Worm (Caenorhabditis elegans) whole organism, late embryonic: ENCODE measurements around the gene W08F4.1.

Experiments used
- C08G9.2 ChIP-seq: sonication (generic microtip); optimal IDR thresholded peaks from 2 replicates; lab custom pipeline; 2016; ENCODE audit warnings: mild to moderate bottlenecking, missing genetic modification characterization, moderate library complexity, missing compliant biosample characterization
- C38D4.7 ChIP-seq: fragments of 200-800 bp; sonication (Bioruptor generic); optimal IDR thresholded peaks from 2 replicates; lab custom pipeline; 2018; ENCODE audit warnings: mild to moderate bottlenecking, missing genetic modification characterization, moderate library complexity, missing compliant biosample characterization
- F13H6.1 ChIP-seq: sonication (generic microtip); optimal IDR thresholded peaks from 2 replicates; lab custom pipeline; 2016; ENCODE audit warnings: missing genetic modification characterization, missing compliant biosample characterization
- K02D7.2 ChIP-seq: sonication (generic microtip); optimal IDR thresholded peaks from 2 replicates; lab custom pipeline; 2017; ENCODE audit warnings: mild to moderate bottlenecking, missing genetic modification characterization, missing compliant biosample characterization
- K09A11.1 ChIP-seq: sonication (generic microtip); optimal IDR thresholded peaks from 2 replicates; lab custom pipeline; 2017; ENCODE audit warnings: antibody characterized with exemption, mild to moderate bottlenecking, missing genetic modification characterization, missing compliant biosample characterization; ENCODE audit not compliant: insufficient read depth
- T23F11.4 ChIP-seq: fragments of 200-800 bp; sonication (Bioruptor generic); optimal IDR thresholded peaks from 2 replicates; lab custom pipeline; 2018; ENCODE audit warnings: mild to moderate bottlenecking, missing genetic modification characterization, missing compliant biosample characterization
- ahr-1 ChIP-seq: sonication (generic microtip); optimal IDR thresholded peaks from 2 replicates; lab custom pipeline; 2016; ENCODE audit warnings: missing genetic modification characterization, missing compliant biosample characterization
- ceh-14 ChIP-seq: sonication (generic microtip); optimal IDR thresholded peaks from 2 replicates; lab custom pipeline; 2016; ENCODE audit warnings: missing genotype, missing genetic modification characterization, missing compliant biosample characterization
- ceh-2 ChIP-seq: sonication (generic microtip); optimal IDR thresholded peaks from 2 replicates; lab custom pipeline; 2016; ENCODE audit warnings: missing genotype, missing genetic modification characterization, missing compliant biosample characterization
- ceh-24 ChIP-seq: sonication (generic microtip); optimal IDR thresholded peaks from 2 replicates; lab custom pipeline; 2016; ENCODE audit warnings: mild to moderate bottlenecking, missing genetic modification characterization, missing compliant biosample characterization
- ceh-30 ChIP-seq: fragments of 150-350 bp; optimal IDR thresholded peaks from 2 replicates; lab custom pipeline; 2014; ENCODE audit warnings: missing biosample characterization, missing genetic modification characterization
- ceh-34 ChIP-seq: sonication (generic microtip); optimal IDR thresholded peaks from 2 replicates; lab custom pipeline; 2016; ENCODE audit warnings: mild to moderate bottlenecking, missing genetic modification characterization, missing compliant biosample characterization
- ceh-45 ChIP-seq: fragments of 200-800 bp; sonication (Bioruptor generic); IDR thresholded peaks from 2 replicates; pipeline ENCODE4 v1.3.6; 2022; ENCODE audit warnings: missing genetic modification reagents, missing genetic modification characterization, missing compliant biosample characterization
- ceh-48 ChIP-seq: sonication (generic microtip); optimal IDR thresholded peaks from 2 replicates; lab custom pipeline; 2016; ENCODE audit warnings: missing genetic modification characterization, inconsistent platforms, missing compliant biosample characterization
- ceh-6 ChIP-seq: fragments of 200-800 bp; sonication (Bioruptor generic); optimal IDR thresholded peaks from 2 replicates; lab custom pipeline; 2018; ENCODE audit warnings: mild to moderate bottlenecking, missing genetic modification characterization, missing compliant biosample characterization
- ceh-9 ChIP-seq: sonication (generic microtip); optimal IDR thresholded peaks from 2 replicates; lab custom pipeline; 2016; ENCODE audit warnings: mild to moderate bottlenecking, missing genetic modification characterization, inconsistent platforms, missing compliant biosample characterization
- dve-1 ChIP-seq: sonication (generic microtip); optimal IDR thresholded peaks from 2 replicates; lab custom pipeline; 2017; ENCODE audit warnings: antibody characterized with exemption, mild to moderate bottlenecking, missing genetic modification characterization, missing compliant biosample characterization
- elt-2 ChIP-seq: sonication (generic microtip); optimal IDR thresholded peaks from 2 replicates; lab custom pipeline; 2016; ENCODE audit warnings: missing genetic modification reagents, missing genetic modification characterization, missing compliant biosample characterization
- eyg-1 ChIP-seq: sonication (generic microtip); optimal IDR thresholded peaks from 2 replicates; lab custom pipeline; 2016; ENCODE audit warnings: missing genotype, missing genetic modification characterization, missing compliant biosample characterization
- fax-1 ChIP-seq: sonication (generic microtip); optimal IDR thresholded peaks from 2 replicates; lab custom pipeline; 2016; ENCODE audit warnings: missing genotype, missing genetic modification characterization, missing compliant biosample characterization
- fkh-10 ChIP-seq: fragments of 150-350 bp; optimal IDR thresholded peaks from 2 replicates; lab custom pipeline; 2014; ENCODE audit warnings: missing biosample characterization, missing genetic modification reagents, missing genetic modification characterization
- fkh-6 ChIP-seq: sonication (generic microtip); optimal IDR thresholded peaks from 2 replicates; lab custom pipeline; 2016; ENCODE audit warnings: missing genetic modification characterization, missing compliant biosample characterization
- hlh-13 ChIP-seq: fragments of 200-800 bp; sonication (Bioruptor generic); optimal IDR thresholded peaks from 2 replicates; lab custom pipeline; 2018; ENCODE audit warnings: mild to moderate bottlenecking, missing genetic modification characterization, missing compliant biosample characterization
- hlh-6 ChIP-seq: sonication (generic microtip); optimal IDR thresholded peaks from 2 replicates; lab custom pipeline; 2016; ENCODE audit warnings: missing genotype, missing genetic modification characterization, missing compliant biosample characterization
- npax-4 ChIP-seq: sonication (generic microtip); optimal IDR thresholded peaks from 2 replicates; lab custom pipeline; 2016; ENCODE audit warnings: missing genetic modification characterization, missing compliant biosample characterization
- pag-3 ChIP-seq: sonication (generic microtip); optimal IDR thresholded peaks from 2 replicates; lab custom pipeline; 2016; ENCODE audit warnings: missing compliant biosample characterization, missing genetic modification characterization, borderline replicate concordance
- pat-9 ChIP-seq: fragments of 200-800 bp; sonication (Bioruptor generic); optimal IDR thresholded peaks from 2 replicates; lab custom pipeline; 2018; ENCODE audit warnings: mild to moderate bottlenecking, missing genetic modification characterization, moderate library complexity, missing compliant biosample characterization
- pha-4 ChIP-seq: fragments of 150-350 bp; optimal IDR thresholded peaks from 2 replicates; lab custom pipeline; 2018; ENCODE audit warnings: missing biosample characterization, missing genetic modification reagents, missing genetic modification characterization
- pqm-1 ChIP-seq: sonication (generic microtip); optimal IDR thresholded peaks from 2 replicates; lab custom pipeline; 2016; ENCODE audit warnings: missing genetic modification characterization, missing compliant biosample characterization
- rnt-1 ChIP-seq: sonication (generic microtip); optimal IDR thresholded peaks from 2 replicates; lab custom pipeline; 2016; ENCODE audit warnings: missing genetic modification characterization, missing compliant biosample characterization
- tbx-2 ChIP-seq: sonication (generic microtip); optimal IDR thresholded peaks from 2 replicates; lab custom pipeline; 2016; ENCODE audit warnings: missing genetic modification characterization, missing compliant biosample characterization
- unc-42 ChIP-seq: sonication (generic microtip); optimal IDR thresholded peaks from 2 replicates; lab custom pipeline; 2016; ENCODE audit warnings: missing genotype, missing genetic modification characterization, missing compliant biosample characterization
- unc-55 ChIP-seq: sonication (generic microtip); optimal IDR thresholded peaks from 2 replicates; lab custom pipeline; 2017; ENCODE audit warnings: missing biosample characterization, missing genetic modification reagents, missing genetic modification characterization
- unc-86 ChIP-seq: sonication (generic microtip); optimal IDR thresholded peaks from 2 replicates; lab custom pipeline; 2016; ENCODE audit warnings: missing genetic modification characterization, missing compliant biosample characterization

Gene W08F4.1

DNA sequence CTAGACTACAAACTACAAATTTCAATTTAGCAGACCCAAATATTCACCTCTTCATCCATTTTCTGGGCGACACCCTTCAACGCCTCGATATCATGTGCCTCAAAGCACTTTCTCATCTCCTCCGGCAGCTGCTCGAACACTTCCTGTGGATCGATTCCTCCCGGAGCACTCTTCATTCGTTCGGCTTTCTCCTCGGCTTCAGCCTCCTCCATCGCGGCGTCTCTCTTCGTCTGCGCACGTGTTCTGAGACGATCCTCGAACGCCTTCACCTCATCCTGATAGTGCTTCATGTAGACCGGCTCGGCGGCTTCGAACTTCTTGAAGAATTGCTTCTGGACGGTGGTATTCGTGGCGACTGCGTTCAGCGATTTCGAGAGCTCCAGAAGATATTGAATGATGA, 14.5 kb upstream of the W08F4.1 start:
- TF ChIP-seq ceh-2 (tag; lab: Kevin White, UChicago) (no peak), fkh-10 (GFP tag; lab: Kevin White, UChicago) (no peak), ceh-30 (tag; lab: Kevin White, UChicago) (no peak), unc-42 (tag; lab: Kevin White, UChicago) (no peak), ceh-48 (tag; lab: Kevin White, UChicago) (no peak), ceh-14 (tag; lab: Kevin White, UChicago) (no peak), rnt-1 (tag; lab: Kevin White, UChicago) (no peak), C38D4.7 (GFP tag; lab: Kevin White, UChicago) (no peak), ceh-45 (GFP tag; lab: Robert Waterston, UW) (no peak), T23F11.4 (GFP tag; lab: Kevin White, UChicago) (no peak), ceh-24 (no peak), eyg-1 (tag; lab: Kevin White, UChicago) (no peak), ceh-34 (tag; lab: Kevin White, UChicago) (no peak), elt-2 (tag; lab: Kevin White, UChicago) (no peak), hlh-6 (tag; lab: Kevin White, UChicago) (no peak), ceh-9 (no peak)
- TF ChIP-seq, all 69 proteins: peak for 0

DNA sequence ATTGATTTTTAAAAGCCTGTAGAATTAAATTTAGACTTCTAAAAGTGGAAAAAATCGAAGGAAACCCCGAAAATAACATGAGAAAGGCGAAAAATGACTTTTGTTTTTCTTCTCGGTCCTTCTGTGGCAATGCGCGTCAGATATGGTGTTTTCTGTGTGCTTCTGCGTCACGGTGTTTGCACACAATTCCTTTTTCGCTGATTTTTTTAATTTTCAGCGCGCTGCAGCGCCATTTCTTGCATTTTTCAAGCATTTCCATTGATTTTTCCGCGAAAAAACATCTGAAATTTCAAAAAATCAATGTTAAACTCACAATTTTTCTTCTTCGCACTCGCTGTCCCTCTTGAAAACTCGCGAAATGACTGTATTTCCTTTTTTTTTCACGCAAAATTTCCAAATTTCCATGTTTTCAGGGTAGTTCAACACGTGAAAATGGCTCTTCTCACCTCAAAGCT, 13.1 kb upstream of the W08F4.1 start, which contains the start of the genes cdc-37 and W08F4.3:
cdc-37 (minus strand) TSS at position 405 of the 455 bp plus-strand sequence.
W08F4.3 (plus strand) TSS at position 414 of the 455 bp plus-strand sequence.
- TF ChIP-seq hlh-13 (GFP tag; lab: Kevin White, UChicago), result no peak
- TF ChIP-seq unc-42 (tag; lab: Kevin White, UChicago), result peak; percentile 7
- TF ChIP-seq ceh-6 (GFP tag; lab: Kevin White, UChicago), result no peak

DNA sequence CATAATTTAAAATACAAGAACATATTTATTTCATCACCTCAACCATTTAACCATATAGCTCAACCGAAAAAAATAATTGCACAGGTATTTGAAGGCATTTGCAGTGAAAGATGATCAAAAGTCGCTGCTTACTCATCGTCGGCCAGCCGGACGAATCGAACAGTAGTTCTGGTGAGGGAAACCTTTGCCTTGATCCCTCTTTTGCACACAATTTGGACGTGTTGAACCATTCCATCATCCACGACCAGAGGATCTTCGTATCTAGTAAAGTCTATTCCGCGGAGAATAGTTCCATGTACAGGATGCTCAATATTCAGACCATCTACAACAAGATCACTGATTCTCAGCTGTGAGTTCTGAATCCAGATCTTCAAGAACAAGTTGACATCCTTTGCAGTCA, 11.3 kb upstream of the W08F4.1 start:
- TF ChIP-seq ceh-48 (tag; lab: Kevin White, UChicago) (no peak), dve-1 (tag; lab: Kevin White, UChicago) (no peak), hlh-13 (GFP tag; lab: Kevin White, UChicago) (no peak), ceh-2 (tag; lab: Kevin White, UChicago) (no peak), C08G9.2 (no peak), K09A11.1 (tag; lab: Kevin White, UChicago) (no peak), rnt-1 (tag; lab: Kevin White, UChicago) (no peak), unc-55 (GFP tag; lab: Kevin White, UChicago) (no peak), ahr-1 (tag; lab: Kevin White, UChicago) (no peak), ceh-24 (no peak), fkh-10 (GFP tag; lab: Kevin White, UChicago) (no peak), npax-4 (tag; lab: Kevin White, UChicago) (no peak), ceh-6 (GFP tag; lab: Kevin White, UChicago) (no peak), unc-86 (tag; lab: Kevin White, UChicago) (no peak), fax-1 (tag; lab: Kevin White, UChicago) (no peak), ceh-9 (no peak), K02D7.2 (tag; lab: Kevin White, UChicago) (no peak), unc-42 (tag; lab: Kevin White, UChicago) (no peak)
- TF ChIP-seq, all 69 proteins: peak for 0

DNA sequence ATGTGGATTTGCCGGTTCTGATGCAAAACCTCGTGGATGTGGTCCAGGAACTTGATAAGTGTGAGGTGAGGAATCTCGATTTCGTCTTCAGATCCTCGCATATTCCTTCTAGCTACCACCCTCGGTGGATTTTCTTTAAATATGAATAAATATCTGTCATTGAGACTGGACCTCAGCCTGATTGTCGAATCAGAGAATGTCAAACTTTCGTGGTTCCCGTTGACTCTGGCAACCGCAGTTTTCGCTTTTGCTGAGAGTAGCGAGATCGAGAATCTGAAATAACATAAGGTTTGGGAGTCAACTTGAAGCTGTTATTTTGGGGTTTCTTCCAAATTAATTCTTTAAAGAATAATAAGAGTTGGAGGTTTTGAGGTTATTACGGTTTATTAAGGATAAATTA, 10.7 kb upstream of the W08F4.1 start, which contains the start of gene fbxb-14:
fbxb-14 (minus strand) TSS at position 101 of the 400 bp plus-strand sequence.
- TF ChIP-seq tbx-2 (no peak), pag-3 (tag; lab: Kevin White, UChicago) (no peak), pqm-1 (tag; lab: Kevin White, UChicago) (no peak), F13H6.1 (tag; lab: Kevin White, UChicago) (no peak), pha-4 (tag; lab: Kevin White, UChicago) (no peak), eyg-1 (tag; lab: Kevin White, UChicago) (no peak), pat-9 (tag; lab: Kevin White, UChicago) (no peak), fkh-6 (tag; lab: Kevin White, UChicago) (no peak), K02D7.2 (tag; lab: Kevin White, UChicago) (no peak)
- TF ChIP-seq, all 69 proteins: peak for 0
